Worm (Caenorhabditis elegans) whole organism, young adult: ENCODE measurements around the gene nasp-2.

Source experiments
- C06A6.2 ChIP-seq: fragments of 200-800 bp; sonication (Bioruptor generic); conservative IDR thresholded peaks from 2 replicates; pipeline ENCODE4 v1.3.6; 2022; ENCODE audit warnings: missing genetic modification characterization, missing compliant biosample characterization
- C17E4.6 ChIP-seq: fragments of 200-800 bp; sonication (Bioruptor generic); IDR thresholded peaks from 2 replicates; pipeline ENCODE4 v1.3.6; 2022; ENCODE audit warnings: missing genetic modification reagents, missing genetic modification characterization, missing compliant biosample characterization
- D2030.7 ChIP-seq: fragments of 200-800 bp; sonication (Bioruptor generic); IDR thresholded peaks from 2 replicates; pipeline ENCODE4 v1.3.6; 2022; ENCODE audit warnings: missing genetic modification reagents, missing genetic modification characterization, missing compliant biosample characterization
- F10E7.11 ChIP-seq: sonication (generic microtip); optimal IDR thresholded peaks from 2 replicates; lab custom pipeline; 2017; ENCODE audit warnings: mild to moderate bottlenecking, missing genetic modification characterization, moderate library complexity, missing compliant biosample characterization
- F23B12.7 ChIP-seq: sonication (generic microtip); optimal IDR thresholded peaks from 2 replicates; lab custom pipeline; 2017; ENCODE audit warnings: missing genetic modification characterization, mild to moderate bottlenecking, missing compliant biosample characterization, antibody characterized with exemption, moderate library complexity; ENCODE audit not compliant: insufficient read depth
- F33H1.4 ChIP-seq: fragments of 200-800 bp; sonication (Bioruptor generic); IDR thresholded peaks from 2 replicates; pipeline ENCODE4 v1.3.6; 2022; ENCODE audit warnings: missing genetic modification reagents, missing genetic modification characterization, missing compliant biosample characterization
- F57C9.4 ChIP-seq: sonication (generic microtip); optimal IDR thresholded peaks from 2 replicates; lab custom pipeline; 2017; ENCODE audit warnings: mild to moderate bottlenecking, missing genetic modification characterization, missing compliant biosample characterization
- K12H6.12 ChIP-seq: fragments of 200-800 bp; sonication (Bioruptor generic); optimal IDR thresholded peaks from 2 replicates; lab custom pipeline; 2018; ENCODE audit warnings: mild to moderate bottlenecking, missing genetic modification characterization, missing compliant biosample characterization
- Y53G8AR.9 ChIP-seq: fragments of 200-800 bp; sonication (Bioruptor generic); conservative IDR thresholded peaks from 2 replicates; pipeline ENCODE4 v1.3.6; 2022; ENCODE audit warnings: missing genetic modification reagents, missing genetic modification characterization, missing compliant biosample characterization
- athp-1 ChIP-seq: sonication (generic microtip); optimal IDR thresholded peaks from 2 replicates; lab custom pipeline; 2017; ENCODE audit warnings: mild to moderate bottlenecking, missing genetic modification characterization, missing compliant biosample characterization
- attf-6 ChIP-seq: fragments of 200-800 bp; sonication (Bioruptor generic); IDR thresholded peaks from 2 replicates; pipeline ENCODE4 v1.3.6; 2022; ENCODE audit warnings: missing genetic modification reagents, missing genetic modification characterization, missing compliant biosample characterization
- bed-2 ChIP-seq: fragments of 200-800 bp; sonication (Bioruptor generic); IDR thresholded peaks from 2 replicates; pipeline ENCODE4 v1.3.6; 2022; ENCODE audit warnings: missing genetic modification reagents, missing genetic modification characterization, missing compliant biosample characterization
- ceh-100 ChIP-seq: fragments of 200-800 bp; sonication (Bioruptor generic); IDR thresholded peaks from 2 replicates; pipeline ENCODE4 v1.3.6; 2022; ENCODE audit warnings: missing genetic modification reagents, missing genetic modification characterization, missing compliant biosample characterization
- ceh-58 ChIP-seq: fragments of 200-800 bp; sonication (Bioruptor generic); IDR thresholded peaks from 2 replicates; pipeline ENCODE4 v1.3.6; 2022; ENCODE audit warnings: missing genetic modification characterization, missing compliant biosample characterization
- ceh-91 ChIP-seq: fragments of 200-800 bp; sonication (Bioruptor generic); IDR thresholded peaks from 2 replicates; pipeline ENCODE4 v1.3.6; 2022; ENCODE audit warnings: missing genetic modification reagents, missing genetic modification characterization, missing compliant biosample characterization
- die-1 ChIP-seq: sonication (generic microtip); optimal IDR thresholded peaks from 2 replicates; lab custom pipeline; 2016; ENCODE audit warnings: missing genotype, mild to moderate bottlenecking, missing genetic modification characterization, missing compliant biosample characterization
- dox-1 ChIP-seq: fragments of 200-800 bp; sonication (Bioruptor generic); IDR thresholded peaks from 2 replicates; pipeline ENCODE4 v1.3.6; 2022; ENCODE audit warnings: missing genetic modification reagents, missing genetic modification characterization, missing compliant biosample characterization
- efl-1 ChIP-seq: fragments of 150-350 bp; optimal IDR thresholded peaks from 2 replicates; lab custom pipeline; 2014; ENCODE audit warnings: missing biosample characterization, missing genetic modification reagents, missing genetic modification characterization
- egl-44 ChIP-seq: fragments of 200-800 bp; sonication (Bioruptor generic); IDR thresholded peaks from 2 replicates; pipeline ENCODE4 v1.3.6; 2022; ENCODE audit warnings: missing genetic modification reagents, missing genetic modification characterization, missing compliant biosample characterization
- hrde-1 ChIP-seq: sonication (generic microtip); optimal IDR thresholded peaks from 2 replicates; lab custom pipeline; 2016; ENCODE audit warnings: missing genetic modification characterization, mild to moderate bottlenecking, missing compliant biosample characterization, moderate library complexity, missing genotype, missing genetic modification reagents, borderline replicate concordance
- let-526 ChIP-seq: fragments of 200-800 bp; sonication (Bioruptor generic); IDR thresholded peaks from 2 replicates; pipeline ENCODE4 v1.3.6; 2022; ENCODE audit warnings: missing genetic modification reagents, missing genetic modification characterization, missing compliant biosample characterization
- let-607 ChIP-seq, 2 experiments: fragments of 200-800 bp in 1 of 2; sonication (Bioruptor generic) in 1 of 2; sonication (generic microtip) in 1 of 2; optimal IDR thresholded peaks; 2 replicates each; lab custom pipeline; 2016 to 2018; ENCODE audit warnings: mild to moderate bottlenecking in 2 of 2, missing compliant biosample characterization in 2 of 2, missing genetic modification characterization in 2 of 2, moderate library complexity in 2 of 2, missing genotype in 1 of 2
- lin-26 ChIP-seq: fragments of 200-800 bp; sonication (Bioruptor generic); IDR thresholded peaks from 2 replicates; pipeline ENCODE4 v1.3.6; 2022; ENCODE audit warnings: missing genetic modification reagents, missing genetic modification characterization, missing compliant biosample characterization
- lin-35 ChIP-seq, 3 experiments: fragments of 150-350 bp in 2 of 3; sonication (generic microtip) in 1 of 3; optimal IDR thresholded peaks; 2 replicates each; lab custom pipeline; 2014 to 2018; ENCODE audit warnings: missing biosample characterization in 3 of 3, missing genetic modification characterization in 3 of 3, missing genetic modification reagents in 3 of 3
- lin-40 ChIP-seq: sonication (generic microtip); optimal IDR thresholded peaks from 2 replicates; lab custom pipeline; 2016; ENCODE audit warnings: missing genetic modification characterization, mild to moderate bottlenecking, missing compliant biosample characterization, missing genotype, missing genetic modification reagents
- lin-54 ChIP-seq: fragments of 200-800 bp; sonication (Bioruptor generic); optimal IDR thresholded peaks from 2 replicates; lab custom pipeline; 2018; ENCODE audit warnings: mild to moderate bottlenecking, missing genetic modification characterization, missing compliant biosample characterization
- lsl-1 ChIP-seq: fragments of 200-800 bp; sonication (Bioruptor generic); optimal IDR thresholded peaks from 2 replicates; lab custom pipeline; 2018; ENCODE audit warnings: mild to moderate bottlenecking, missing genetic modification characterization, moderate library complexity, missing compliant biosample characterization
- nfyb-1 ChIP-seq: fragments of 200-800 bp; sonication (Bioruptor generic); IDR thresholded peaks from 2 replicates; pipeline ENCODE4 v1.3.6; 2022; ENCODE audit warnings: missing genetic modification reagents, missing genetic modification characterization, missing compliant biosample characterization
- nhr-80 ChIP-seq: sonication (generic microtip); optimal IDR thresholded peaks from 2 replicates; lab custom pipeline; 2016; ENCODE audit warnings: missing genetic modification characterization, missing compliant biosample characterization
- nhr-90 ChIP-seq: sonication (generic microtip); optimal IDR thresholded peaks from 2 replicates; lab custom pipeline; 2016; ENCODE audit warnings: missing genotype, mild to moderate bottlenecking, missing genetic modification characterization, missing compliant biosample characterization
- rcor-1 ChIP-seq: fragments of 200-800 bp; sonication (Bioruptor generic); IDR thresholded peaks from 2 replicates; pipeline ENCODE4 v1.3.6; 2022; ENCODE audit warnings: missing genetic modification reagents, missing genetic modification characterization, missing compliant biosample characterization
- rpc-1 ChIP-seq, 2 experiments: fragments of 150-350 bp in 1 of 2; sonication (generic microtip) in 1 of 2; optimal IDR thresholded peaks; 2 replicates each; lab custom pipeline; 2014 to 2018; ENCODE audit warnings: missing biosample characterization in 1 of 2, missing genetic modification characterization in 1 of 2, missing genetic modification reagents in 1 of 2, missing genotype in 1 of 2
- sdz-38 ChIP-seq: sonication (generic microtip); optimal IDR thresholded peaks from 2 replicates; lab custom pipeline; 2016; ENCODE audit warnings: missing genotype, missing genetic modification characterization, missing compliant biosample characterization
- snpc-1.1 ChIP-seq: sonication (generic microtip); optimal IDR thresholded peaks from 2 replicates; lab custom pipeline; 2017; ENCODE audit warnings: missing genetic modification characterization, mild to moderate bottlenecking, missing compliant biosample characterization, antibody characterized with exemption, moderate library complexity, missing genotype, missing genetic modification reagents; ENCODE audit not compliant: insufficient read depth
- snpc-4 ChIP-seq, 5 experiments: fragments of 150-350 bp in 1 of 5; sonication (generic microtip) in 4 of 5; optimal IDR thresholded peaks; 2 replicates each; lab custom pipeline; 2014 to 2018; ENCODE audit warnings: missing genetic modification characterization in 5 of 5, missing biosample characterization in 3 of 5, antibody characterized with exemption in 2 of 5, mild to moderate bottlenecking in 2 of 5, missing compliant biosample characterization in 2 of 5, missing genotype in 2 of 5, moderate library complexity in 2 of 5, missing genetic modification reagents in 1 of 5
- sptf-2 ChIP-seq: fragments of 200-800 bp; sonication (Bioruptor generic); optimal IDR thresholded peaks from 2 replicates; lab custom pipeline; 2018; ENCODE audit warnings: mild to moderate bottlenecking, missing genetic modification characterization, missing compliant biosample characterization
- tbp1 ChIP-seq: fragments of 200-800 bp; sonication (Bioruptor generic); optimal IDR thresholded peaks from 2 replicates; lab custom pipeline; 2018; ENCODE audit warnings: mild to moderate bottlenecking, missing genetic modification characterization, missing compliant biosample characterization
- tbx-9 ChIP-seq: sonication (generic microtip); optimal IDR thresholded peaks from 2 replicates; lab custom pipeline; 2016; ENCODE audit warnings: borderline replicate concordance, missing genetic modification characterization, inconsistent platforms, missing compliant biosample characterization
- unc-130 ChIP-seq: sonication (generic microtip); optimal IDR thresholded peaks from 2 replicates; lab custom pipeline; 2016; ENCODE audit warnings: missing genetic modification reagents, missing genetic modification characterization, missing compliant biosample characterization
- ztf-18 ChIP-seq: sonication (generic microtip); optimal IDR thresholded peaks from 2 replicates; lab custom pipeline; 2016; ENCODE audit warnings: missing genotype, mild to moderate bottlenecking, missing genetic modification characterization, missing compliant biosample characterization

The nasp-2 gene

DNA sequence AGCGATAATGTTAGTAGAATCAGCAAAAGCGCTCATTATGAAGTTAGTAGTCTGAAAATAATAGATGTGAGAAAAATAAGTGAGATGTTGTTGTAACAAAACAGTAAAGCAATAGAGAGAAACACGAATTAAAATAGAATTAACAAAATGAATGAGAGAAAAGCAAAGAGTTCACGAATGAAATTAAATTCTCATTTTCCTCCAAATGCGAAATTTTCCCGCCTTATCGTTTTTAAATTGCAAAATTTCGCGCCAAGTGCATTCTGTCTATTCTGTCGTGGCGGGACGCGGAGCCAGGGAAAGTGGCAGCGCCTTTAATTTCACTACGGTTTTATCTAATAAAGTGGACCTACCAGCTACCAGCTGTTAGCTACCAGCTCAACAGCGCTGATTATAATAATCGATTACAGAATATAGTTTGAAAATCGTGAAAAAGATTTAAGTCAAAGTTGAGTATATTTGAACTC is at the start of gene nasp-2 (continued):
- TF ChIP-seq attf-6 (GFP tag; lab: Robert Waterston, UW) (peak; percentile 89), tbx-9 (no peak), egl-44 (no peak), K12H6.12 (tag; lab: Kevin White, UChicago) (no peak), ceh-100 (GFP tag; lab: Robert Waterston, UW) (peak; percentile 73), ceh-91 (GFP tag; lab: Robert Waterston, UW) (peak; percentile 99), dox-1 (GFP tag; lab: Robert Waterston, UW) (peak; percentile 97), snpc-1.1 (tag; lab: Kevin White, UChicago) (peak; percentile 68), lin-54 (GFP tag; lab: Kevin White, UChicago) (peak; percentile 96), C17E4.6 (peak; percentile 88), bed-2 (GFP tag; lab: Robert Waterston, UW) (peak; percentile 85), F23B12.7 (peak; percentile 43), lin-26 (GFP tag; lab: Robert Waterston, UW) (peak; percentile 77), tbp1 (GFP tag; lab: Kevin White, UChicago) (peak; percentile 73), F33H1.4 (GFP tag; lab: Robert Waterston, UW) (peak; percentile 99), sptf-2 (GFP tag; lab: Kevin White, UChicago) (no peak), Y53G8AR.9 (peak; percentile 92), F10E7.11 (tag; lab: Kevin White, UChicago) (no peak), unc-130 (GFP tag; lab: Kevin White, UChicago) (peak; percentile 90), rcor-1 (peak; percentile 94), lin-40 (tag; lab: Kevin White, UChicago) (no peak), hrde-1 (tag; lab: Kevin White, UChicago) (peak; percentile 52), ceh-58 (GFP tag; lab: Robert Waterston, UW) (no peak), lin-35 (GFP tag; optimal IDR thresholded peaks at IDR 0.05; lab: Kevin White, UChicago) (peak; percentile 27 to 82 (median 73)), lsl-1 (GFP tag; lab: Kevin White, UChicago) (peak; percentile 97), D2030.7 (GFP tag; lab: Robert Waterston, UW) (peak; percentile 98)

ce11 chrV:13360254-13360653 is 48.2 kb upstream of the nasp-2 start, which contains the start of gene F32H5.4:
TSS of gene F32H5.4 (plus strand) at chrV:13360554.
- no peak for TF ChIP-seq F57C9.4 (tag; lab: Kevin White, UChicago)
- TF ChIP-seq efl-1 (GFP tag; lab: Kevin White, UChicago), result no peak
- no peak for TF ChIP-seq athp-1 (tag; lab: Kevin White, UChicago)
- TF ChIP-seq nhr-80, result no peak
- no peak for TF ChIP-seq ztf-18
- TF ChIP-seq let-526 (GFP tag; lab: Robert Waterston, UW), result no peak
- no peak for TF ChIP-seq sdz-38 (tag; lab: Kevin White, UChicago)

ce11 chrV:13358823-13359592 is 46.9 kb upstream of the nasp-2 start, which contains the start of gene F32H5.3:
TSS of gene F32H5.3 (plus strand) at chrV:13359335.
- TF ChIP-seq snpc-4 (GFP tag; optimal IDR thresholded peaks at IDR 0.05; lab: Kevin White, UChicago), result no peak
- TF ChIP-seq snpc-4 (tag; optimal IDR thresholded peaks at IDR 0.05; lab: Kevin White, UChicago), result no peak
- TF ChIP-seq nfyb-1, result no peak
- TF ChIP-seq nhr-90 (tag; lab: Kevin White, UChicago), result no peak
- no peak for TF ChIP-seq die-1 (tag; lab: Kevin White, UChicago)
- no peak for TF ChIP-seq lin-35 (GFP tag; optimal IDR thresholded peaks at IDR 0.05; lab: Kevin White, UChicago)
- TF ChIP-seq C06A6.2 (GFP tag; lab: Robert Waterston, UW), result no peak
- no peak for TF ChIP-seq let-607 (tag; optimal IDR thresholded peaks at IDR 0.05; lab: Kevin White, UChicago)
- no peak for TF ChIP-seq rpc-1 (optimal IDR thresholded peaks at IDR 0.05; lab: Kevin White, UChicago)
- TF ChIP-seq rpc-1 (tag; optimal IDR thresholded peaks at IDR 0.05; lab: Kevin White, UChicago), result no peak
